Fruit fly (Drosophila melanogaster): Measurements from ENCODE around the gene CG17768.

dm6 chr2L:10387869-10388726, 16.9 kb downstream of the CG17768 start, which contains the start of gene da:
- TF ChIP-seq CTCF (optimal IDR thresholded peaks at IDR 0.05): peak in 1 of 2 experiments; percentile 51
- TF ChIP-seq CG8478 (optimal IDR thresholded peaks at IDR 0.05): no peak
